Fruit fly (Drosophila melanogaster): Measurements from ENCODE around the gene Timp.
A peak's percentile ranks its signal among the peaks of the same experiment; 100 is the strongest.

Timp gene

DNA sequence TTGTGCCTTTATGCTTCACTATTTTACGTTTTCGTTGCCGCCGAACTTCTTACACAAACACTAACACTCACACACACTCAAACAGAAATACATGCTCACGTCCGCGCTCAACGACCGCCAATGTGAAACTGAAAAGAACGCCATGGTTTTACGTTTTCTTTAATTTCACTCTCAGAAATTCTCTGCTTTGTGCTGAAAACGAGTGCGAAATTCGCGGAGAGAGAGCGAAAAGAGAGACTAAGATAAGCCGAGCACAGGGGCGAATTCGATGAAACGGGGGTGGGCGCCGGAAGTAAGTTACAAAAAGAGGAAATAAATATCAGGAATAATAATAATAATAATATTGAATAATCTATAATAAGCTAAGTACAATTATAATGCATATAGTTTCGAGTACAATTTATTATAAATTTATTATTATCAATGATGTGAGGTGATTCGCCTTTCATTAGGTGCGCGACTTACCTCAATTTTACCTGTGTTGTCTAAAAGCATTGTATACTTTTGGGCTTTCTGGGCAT is 42.4 kb downstream of the Timp start, which contains the start of gene Best1 (continued):
- TF ChIP-seq mld (GFP tag; IDR thresholded peaks at IDR 0.05; ENCODE audit: partially characterized antibody) (no peak), CG8765 (GFP tag; IDR thresholded peaks at IDR 0.05) (peak; percentile 77), CG11093 (GFP tag; IDR thresholded peaks at IDR 0.05) (peak; percentile 88; the same call in 2 of the 3 replicates), ro (GFP tag; IDR thresholded peaks at IDR 0.05) (peak; percentile 69; the same call in 1 of the 2 replicates), CG6854 (GFP tag; optimal IDR thresholded peaks at IDR 0.05) (peak; percentile 90), dysf (GFP tag; IDR thresholded peaks at IDR 0.05) (peak; percentile 95), Hmx (GFP tag; optimal IDR thresholded peaks at IDR 0.05) (no peak), CG10565 (GFP tag; optimal IDR thresholded peaks at IDR 0.05) (no peak), CG17186 (GFP tag; optimal IDR thresholded peaks at IDR 0.05) (peak; percentile 49), Side (GFP tag; optimal IDR thresholded peaks at IDR 0.05) (peak; percentile 62), Ets97D (GFP tag; optimal IDR thresholded peaks at IDR 0.05) (peak; percentile 63), CG12071 (GFP tag; optimal IDR thresholded peaks at IDR 0.05) (peak; percentile 80), H2.0 (GFP tag; IDR thresholded peaks at IDR 0.05) (peak; percentile 91), CG10274 (GFP tag; optimal IDR thresholded peaks at IDR 0.05) (peak; percentile 74), CG10431 (GFP tag; optimal IDR thresholded peaks at IDR 0.05) (peak; percentile 77), slp2 (GFP tag; optimal IDR thresholded peaks at IDR 0.05) (peak; percentile 42), dimm (GFP tag; IDR thresholded peaks at IDR 0.05) (peak; percentile 66), org-1 (GFP tag; optimal IDR thresholded peaks at IDR 0.05) (peak; percentile 77), gfzf (GFP tag; optimal IDR thresholded peaks at IDR 0.05) (no peak), CG3726 (GFP tag; IDR thresholded peaks at IDR 0.05) (peak; percentile 61; the same call in 1 of the 3 replicates), zfh2 (GFP tag; optimal IDR thresholded peaks at IDR 0.05) (peak; percentile 68), ERR (GFP tag; optimal IDR thresholded peaks at IDR 0.05) (no peak), lilli (GFP tag; optimal IDR thresholded peaks at IDR 0.05) (peak; percentile 85), PHDP (tag; optimal IDR thresholded peaks at IDR 0.05) (peak; percentile 96), Ptx1 (GFP tag; IDR thresholded peaks at IDR 0.05) (peak; percentile 95), CG10959 (GFP tag; IDR thresholded peaks at IDR 0.05) (peak; percentile 92), fru (optimal IDR thresholded peaks at IDR 0.05) (no peak), CG3838 (GFP tag; optimal IDR thresholded peaks at IDR 0.05) (peak; percentile 70), Scr (GFP tag; IDR thresholded peaks at IDR 0.05; ENCODE audit: partially characterized antibody) (peak; percentile 47), zen (tag; optimal IDR thresholded peaks at IDR 0.05) (peak; percentile 92), al (GFP tag; IDR thresholded peaks at IDR 0.05) (peak; percentile 91), CG9215 (GFP tag; IDR thresholded peaks at IDR 0.05) (peak; percentile 87), slou (GFP tag; optimal IDR thresholded peaks at IDR 0.05) (peak; percentile 39), CG2199 (GFP tag; IDR thresholded peaks at IDR 0.05) (peak; percentile 92; the same call in 2 of the 3 replicates), gce (GFP tag; IDR thresholded peaks at IDR 0.05) (no peak), jigr1 (GFP tag; IDR thresholded peaks at IDR 0.05) (peak; percentile 45; the same call in 1 of the 3 replicates), dan (GFP tag; IDR thresholded peaks at IDR 0.05) (peak; percentile 41; the same call in 1 of the 2 replicates), chm (GFP tag; IDR thresholded peaks at IDR 0.05) (peak; percentile 90), Elba2 (GFP tag; optimal IDR thresholded peaks at IDR 0.05) (peak; percentile 23), CG17802 (tag; optimal IDR thresholded peaks at IDR 0.05) (peak; percentile 69), CG15479 (GFP tag; optimal IDR thresholded peaks at IDR 0.05) (no peak), NFAT (GFP tag; IDR thresholded peaks at IDR 0.05) (peak; percentile 97), CG14441 (GFP tag; IDR thresholded peaks at IDR 0.05) (peak; percentile 87), dmrt11E (tag; optimal IDR thresholded peaks at IDR 0.05) (peak; percentile 83), vfl (GFP tag; optimal IDR thresholded peaks at IDR 0.05) (peak; percentile 76), Dek (tag; optimal IDR thresholded peaks at IDR 0.05) (peak; percentile 93), Dip3 (GFP tag; optimal IDR thresholded peaks at IDR 0.05) (peak; percentile 67), Fer3 (tag; optimal IDR thresholded peaks at IDR 0.05) (peak; percentile 93), maf-S (GFP tag; optimal IDR thresholded peaks at IDR 0.05) (peak; percentile 19), sd (tag; optimal IDR thresholded peaks at IDR 0.05) (peak; percentile 90), D (optimal IDR thresholded peaks at IDR 0.05) (no peak), D (GFP tag; optimal IDR thresholded peaks at IDR 0.05) (peak; percentile 83)
